Fruit fly (Drosophila melanogaster) whole organism, embryonic: ENCODE measurements around the gene CG42847.

Experiments
- ATbp ChIP-seq: fragments of 200-800 bp; sonication (Bioruptor generic); optimal IDR thresholded peaks from 2 replicates; lab custom pipeline; 2017; ENCODE audit warnings: missing biosample characterization, mild to moderate bottlenecking, missing genetic modification characterization, missing genetic modification reagents
- Antp ChIP-seq: fragments of 200-800 bp; sonication (Bioruptor generic); optimal IDR thresholded peaks from 3 replicates; lab custom pipeline; 2016; ENCODE audit warnings: missing biosample characterization, missing genetic modification characterization
- CG10366 ChIP-seq: fragments of 200-800 bp; sonication (Bioruptor generic); IDR thresholded peaks from 2 replicates; pipeline ENCODE4 v1.3.6; 2022; ENCODE audit warnings: missing biosample characterization, missing genetic modification characterization
- CG12155 ChIP-seq: fragments of 200-800 bp; sonication (Bioruptor generic); optimal IDR thresholded peaks from 3 replicates; lab custom pipeline; 2016; ENCODE audit warnings: missing biosample characterization, missing genetic modification characterization
- CG14014 ChIP-seq: fragments of 200-800 bp; sonication (Bioruptor generic); IDR thresholded peaks from 2 replicates; pipeline ENCODE4 v1.3.6; 2022; ENCODE audit warnings: missing biosample characterization, missing genetic modification characterization
- CG14441 ChIP-seq: fragments of 200-800 bp; sonication (Bioruptor generic); IDR thresholded peaks from 2 replicates; pipeline ENCODE4 v1.3.6; 2022; ENCODE audit warnings: missing biosample characterization, missing genetic modification characterization
- CG15479 ChIP-seq: fragments of 200-800 bp; sonication (Bioruptor generic); optimal IDR thresholded peaks from 3 replicates; lab custom pipeline; 2019; ENCODE audit warnings: missing biosample characterization, mild to moderate bottlenecking, missing genetic modification characterization, moderate library complexity
- CG17359 ChIP-seq: fragments of 200-800 bp; sonication (Bioruptor generic); optimal IDR thresholded peaks from 3 replicates; lab custom pipeline; 2018; ENCODE audit warnings: missing biosample characterization, mild to moderate bottlenecking, missing genetic modification characterization, moderate library complexity
- CG17829 ChIP-seq: fragments of 200-800 bp; optimal IDR thresholded peaks from 2 replicates; lab custom pipeline; 2019; ENCODE audit warnings: missing biosample characterization, mild to moderate bottlenecking, missing genetic modification characterization, moderate library complexity
- CG2120 ChIP-seq: fragments of 200-800 bp; sonication (Bioruptor generic); optimal IDR thresholded peaks from 3 replicates; lab custom pipeline; 2016; ENCODE audit warnings: missing biosample characterization, missing genetic modification characterization
- CG31365 ChIP-seq: fragments of 200-800 bp; sonication (Bioruptor generic); optimal IDR thresholded peaks from 2 replicates; lab custom pipeline; 2018; ENCODE audit warnings: missing biosample characterization, mild to moderate bottlenecking, missing genetic modification characterization
- CG33213 ChIP-seq: fragments of 200-800 bp; sonication (Bioruptor generic); optimal IDR thresholded peaks from 3 replicates; lab custom pipeline; 2016; ENCODE audit warnings: missing biosample characterization, missing genetic modification characterization
- CG4360 ChIP-seq: fragments of 200-800 bp; sonication (Bioruptor generic); IDR thresholded peaks from 2 replicates; pipeline ENCODE4 v1.3.6; 2022; ENCODE audit warnings: missing biosample characterization, missing genetic modification characterization
- CG8281 ChIP-seq: fragments of 200-800 bp; sonication (Bioruptor generic); optimal IDR thresholded peaks from 2 replicates; lab custom pipeline; 2018; ENCODE audit warnings: missing biosample characterization, mild to moderate bottlenecking, missing genetic modification characterization, moderate library complexity
- CG9437 ChIP-seq: fragments of 200-800 bp; sonication (Bioruptor generic); optimal IDR thresholded peaks from 2 replicates; lab custom pipeline; 2018; ENCODE audit warnings: missing biosample characterization, mild to moderate bottlenecking, missing genetic modification characterization
- Chrac-16 ChIP-seq: fragments of 200-800 bp; sonication (Bioruptor generic); optimal IDR thresholded peaks from 3 replicates; lab custom pipeline; 2016; ENCODE audit warnings: missing biosample characterization, missing genetic modification characterization
- Deaf1 ChIP-seq: fragments of 200-800 bp; optimal IDR thresholded peaks from 3 replicates; lab custom pipeline; 2019; ENCODE audit warnings: missing biosample characterization, mild to moderate bottlenecking, missing genetic modification characterization, moderate library complexity
- Drgx ChIP-seq: fragments of 200-800 bp; sonication (Bioruptor generic); IDR thresholded peaks from 2 replicates; pipeline ENCODE4 v1.3.6; 2022; ENCODE audit warnings: missing biosample characterization, missing genetic modification characterization
- HmgD ChIP-seq: fragments of 200-800 bp; sonication (Bioruptor generic); optimal IDR thresholded peaks from 3 replicates; lab custom pipeline; 2016; ENCODE audit warnings: missing biosample characterization, missing genetic modification characterization
- Hmx ChIP-seq: fragments of 200-800 bp; sonication (Bioruptor generic); optimal IDR thresholded peaks from 2 replicates; lab custom pipeline; 2016; ENCODE audit warnings: missing biosample characterization, missing genetic modification characterization
- Hr3 ChIP-seq: fragments of 200-800 bp; sonication (Bioruptor generic); optimal IDR thresholded peaks from 3 replicates; lab custom pipeline; 2016; ENCODE audit warnings: missing biosample characterization, missing genetic modification characterization
- Hr39 ChIP-seq: fragments of >200 bp; optimal IDR thresholded peaks from 2 replicates; lab custom pipeline; 2017
- PHDP ChIP-seq: fragments of 200-800 bp; sonication (Bioruptor generic); optimal IDR thresholded peaks from 3 replicates; lab custom pipeline; 2018; ENCODE audit warnings: missing biosample characterization, mild to moderate bottlenecking, missing genetic modification characterization, moderate library complexity
- Sin3A ChIP-seq: fragments of >200 bp; optimal IDR thresholded peaks from 2 replicates; lab custom pipeline; 2018
- Sox100B ChIP-seq: fragments of 200-800 bp; sonication (Bioruptor generic); optimal IDR thresholded peaks from 3 replicates; lab custom pipeline; 2018; ENCODE audit warnings: missing biosample characterization, mild to moderate bottlenecking, missing genetic modification characterization
- Usf ChIP-seq: fragments of 200-800 bp; sonication (Bioruptor generic); optimal IDR thresholded peaks from 2 replicates; lab custom pipeline; 2017; ENCODE audit warnings: missing genotype, missing biosample characterization, missing genetic modification characterization
- YL-1 ChIP-seq: fragments of 200-800 bp; sonication (Bioruptor generic); optimal IDR thresholded peaks from 3 replicates; lab custom pipeline; 2017; ENCODE audit warnings: missing biosample characterization, mild to moderate bottlenecking, missing genetic modification characterization
- aop ChIP-seq: fragments of 200-800 bp; sonication (Bioruptor generic); IDR thresholded peaks from 2 replicates; pipeline ENCODE4 v1.3.6; 2022; ENCODE audit warnings: missing biosample characterization, missing genetic modification characterization
- ase ChIP-seq: fragments of 200-800 bp; sonication (Bioruptor generic); IDR thresholded peaks from 3 replicates; pipeline ENCODE4 v1.3.6; 2022; ENCODE audit warnings: missing biosample characterization, missing genetic modification characterization
- cad ChIP-seq: fragments of >200 bp; optimal IDR thresholded peaks from 2 replicates; lab custom pipeline; 2017; ENCODE audit warnings: missing biosample characterization, missing genetic modification characterization
- chif ChIP-seq, 2 experiments: fragments of 200-800 bp; sonication (Bioruptor generic); optimal IDR thresholded peaks; 3 replicates each; lab custom pipeline; 2016; ENCODE audit warnings: missing biosample characterization in 2 of 2, missing genetic modification characterization in 2 of 2
- disco-r ChIP-seq: fragments of 200-800 bp; sonication (Bioruptor generic); optimal IDR thresholded peaks from 2 replicates; lab custom pipeline; 2016; ENCODE audit warnings: missing biosample characterization, missing genetic modification characterization
- dmrt99B ChIP-seq: fragments of 200-800 bp; sonication (Bioruptor generic); optimal IDR thresholded peaks from 2 replicates; lab custom pipeline; 2018; ENCODE audit warnings: missing biosample characterization, mild to moderate bottlenecking, missing genetic modification characterization, moderate library complexity
- dysf ChIP-seq: fragments of 200-800 bp; sonication (Bioruptor generic); IDR thresholded peaks from 3 replicates; pipeline ENCODE4 v1.3.6; 2022; ENCODE audit warnings: missing biosample characterization, missing genetic modification characterization
- fd3F ChIP-seq: fragments of 200-800 bp; sonication (Bioruptor generic); optimal IDR thresholded peaks from 2 replicates; lab custom pipeline; 2018; ENCODE audit warnings: missing biosample characterization, mild to moderate bottlenecking, missing genetic modification characterization, moderate library complexity
- gem ChIP-seq: fragments of 200-800 bp; sonication (Bioruptor generic); optimal IDR thresholded peaks from 2 replicates; lab custom pipeline; 2019; ENCODE audit warnings: missing biosample characterization, mild to moderate bottlenecking, missing genetic modification characterization, moderate library complexity
- gro ChIP-seq: fragments of 200-800 bp; sonication (Bioruptor generic); optimal IDR thresholded peaks from 2 replicates; lab custom pipeline; 2016; ENCODE audit warnings: missing biosample characterization, missing genetic modification characterization
- gsb ChIP-seq: fragments of 200-800 bp; sonication (Bioruptor generic); IDR thresholded peaks from 2 replicates; pipeline ENCODE4 v1.3.6; 2022; ENCODE audit warnings: missing biosample characterization, missing genetic modification characterization
- jigr1 ChIP-seq: fragments of 200-800 bp; sonication (Bioruptor generic); IDR thresholded peaks from 3 replicates; pipeline ENCODE4 v1.3.6; 2022; ENCODE audit warnings: missing biosample characterization, missing genetic modification characterization
- ken ChIP-seq: fragments of 200-800 bp; sonication (Bioruptor generic); IDR thresholded peaks from 3 replicates; pipeline ENCODE4 v1.3.6; 2022; ENCODE audit warnings: missing biosample characterization, missing genetic modification characterization
- klu ChIP-seq: fragments of 200-800 bp; sonication (Bioruptor generic); IDR thresholded peaks from 2 replicates; pipeline ENCODE4 v1.3.6; 2022; ENCODE audit warnings: missing biosample characterization, missing genetic modification characterization
- oc ChIP-seq: fragments of 200-800 bp; sonication (Bioruptor generic); optimal IDR thresholded peaks from 2 replicates; lab custom pipeline; 2018; ENCODE audit warnings: missing biosample characterization, mild to moderate bottlenecking, missing genetic modification characterization, moderate library complexity
- psq ChIP-seq: fragments of 200-800 bp; sonication (Bioruptor generic); optimal IDR thresholded peaks from 2 replicates; lab custom pipeline; 2017; ENCODE audit warnings: missing biosample characterization, missing genetic modification characterization
- sisA ChIP-seq: fragments of 200-800 bp; sonication (Bioruptor generic); IDR thresholded peaks from 2 replicates; pipeline ENCODE4 v1.3.6; 2022; ENCODE audit warnings: missing biosample characterization, missing genetic modification characterization
- slp2 ChIP-seq: fragments of 200-800 bp; sonication (Bioruptor generic); optimal IDR thresholded peaks from 2 replicates; lab custom pipeline; 2016; ENCODE audit warnings: missing biosample characterization, missing genetic modification characterization
- sna ChIP-seq: fragments of 200-800 bp; sonication (Bioruptor generic); IDR thresholded peaks from 2 replicates; pipeline ENCODE4 v1.3.6; 2022; ENCODE audit warnings: missing biosample characterization, missing genetic modification characterization; ENCODE audit not compliant: partially characterized antibody
- sob ChIP-seq: fragments of 200-800 bp; sonication (Bioruptor generic); IDR thresholded peaks from 2 replicates; pipeline ENCODE4 v1.3.6; 2022; ENCODE audit warnings: missing biosample characterization, missing genetic modification characterization
- sqz ChIP-seq: fragments of 200-800 bp; sonication (Bioruptor generic); optimal IDR thresholded peaks from 3 replicates; lab custom pipeline; 2018; ENCODE audit warnings: missing biosample characterization, mild to moderate bottlenecking, missing genetic modification characterization
- sug ChIP-seq: fragments of 200-800 bp; optimal IDR thresholded peaks from 2 replicates; lab custom pipeline; 2019; ENCODE audit warnings: missing biosample characterization, mild to moderate bottlenecking, missing genetic modification characterization, moderate library complexity
- vnd ChIP-seq: fragments of 200-800 bp; sonication (Bioruptor generic); IDR thresholded peaks from 3 replicates; pipeline ENCODE4 v1.3.6; 2022; ENCODE audit warnings: missing biosample characterization, missing genetic modification characterization; ENCODE audit not compliant: partially characterized antibody
- wdn ChIP-seq: fragments of 200-800 bp; sonication (Bioruptor generic); IDR thresholded peaks from 2 replicates; pipeline ENCODE4 v1.3.6; 2022; ENCODE audit warnings: missing biosample characterization, missing genetic modification characterization
- wek ChIP-seq: fragments of 200-800 bp; sonication (Bioruptor generic); optimal IDR thresholded peaks from 3 replicates; lab custom pipeline; 2018; ENCODE audit warnings: missing biosample characterization, mild to moderate bottlenecking, missing genetic modification characterization, moderate library complexity

The CG42847 gene

dm6 chr2L:9388013-9388605 lies 39.6 kb upstream of the CG42847 start (continued):
- peak; percentile 83 for TF ChIP-seq Antp
- peak; percentile 6 for TF ChIP-seq CG17829 (tag; lab: Kevin White, UChicago)
- TF ChIP-seq CG8281 (tag; lab: Kevin White, UChicago): peak; percentile 21
- TF ChIP-seq jigr1: no peak
- TF ChIP-seq sug (tag; lab: Kevin White, UChicago): peak; percentile 39
- peak; percentile 66 for TF ChIP-seq dmrt99B (tag; lab: Kevin White, UChicago)
- peak; percentile 59 to 76 for TF ChIP-seq chif (GFP tag; optimal IDR thresholded peaks at IDR 0.05; lab: Kevin White, UChicago)
- TF ChIP-seq ATbp (GFP tag; lab: Kevin White, UChicago): peak; percentile 13
- TF ChIP-seq CG2120 (GFP tag; lab: Kevin White, UChicago): peak; percentile 94
- TF ChIP-seq sqz: no peak
- peak; percentile 92 for TF ChIP-seq Drgx (GFP tag; lab: Robert Waterston, UW)
- no peak for TF ChIP-seq cad
- peak; percentile 78 for TF ChIP-seq gem
- peak; percentile 93 for TF ChIP-seq slp2
- TF ChIP-seq Hr39 (lab: Kevin White, UChicago): no peak
- peak; percentile 69 for TF ChIP-seq PHDP
- TF ChIP-seq klu (GFP tag; lab: Robert Waterston, UW): peak; percentile 44; the same call in 1 of the 2 replicates
- peak; percentile 84 for TF ChIP-seq gro (GFP tag; lab: Kevin White, UChicago)
- no peak for TF ChIP-seq Sin3A (lab: Kevin White, UChicago)
- TF ChIP-seq sob (GFP tag; lab: Robert Waterston, UW): peak; percentile 72
- TF ChIP-seq CG14014 (GFP tag; lab: Robert Waterston, UW): peak; percentile 69
- peak; percentile 66 for TF ChIP-seq fd3F (GFP tag; lab: Kevin White, UChicago)
- TF ChIP-seq Hr3 (GFP tag; lab: Kevin White, UChicago): peak; percentile 59
- peak; percentile 42 for TF ChIP-seq sisA (GFP tag; lab: Robert Waterston, UW)
- no peak for TF ChIP-seq CG4360 (GFP tag; lab: Robert Waterston, UW)
- TF ChIP-seq ase (GFP tag; lab: Robert Waterston, UW): 0 out of 3 replicates have a peak, but pooled peaks have one; percentile 27
- peak; percentile 60 for TF ChIP-seq Usf
- TF ChIP-seq CG12155 (GFP tag; lab: Kevin White, UChicago): peak; percentile 81
- peak; percentile 58 for TF ChIP-seq CG10366 (GFP tag; lab: Robert Waterston, UW)
- peak; percentile 69 for TF ChIP-seq gsb (GFP tag; lab: Robert Waterston, UW)
- TF ChIP-seq CG14441: peak; percentile 75
- TF ChIP-seq CG31365: peak; percentile 48
- TF ChIP-seq wek (GFP tag; lab: Kevin White, UChicago): no peak
- peak; percentile 30 for TF ChIP-seq CG33213 (GFP tag; lab: Kevin White, UChicago)
- peak; percentile 45; the same call in 1 of the 2 replicates for TF ChIP-seq aop (GFP tag; lab: Robert Waterston, UW)
- TF ChIP-seq CG17359 (tag; lab: Kevin White, UChicago): peak; percentile 43
- TF ChIP-seq oc (tag; lab: Kevin White, UChicago): peak; percentile 23
- no peak for TF ChIP-seq HmgD (GFP tag; lab: Kevin White, UChicago)
- TF ChIP-seq Hmx (GFP tag; lab: Kevin White, UChicago): peak; percentile 44
- TF ChIP-seq Chrac-16 (GFP tag; lab: Kevin White, UChicago): peak; percentile 63
- TF ChIP-seq YL-1 (GFP tag; lab: Kevin White, UChicago): no peak
- TF ChIP-seq CG9437: peak; percentile 5
- peak; percentile 87 for TF ChIP-seq dysf (GFP tag; lab: Robert Waterston, UW)
- peak; percentile 69 for TF ChIP-seq disco-r (GFP tag; lab: Kevin White, UChicago)
- peak; percentile 69 for TF ChIP-seq wdn (GFP tag; lab: Robert Waterston, UW)
- TF ChIP-seq ken: 0 out of 3 replicates have a peak, but pooled peaks have one; percentile 54
- TF ChIP-seq CG15479 (GFP tag; lab: Kevin White, UChicago): peak; percentile 32
- peak; percentile 28 for TF ChIP-seq psq
- no peak for TF ChIP-seq sna (GFP tag; lab: Robert Waterston, UW)
- TF ChIP-seq vnd (GFP tag; lab: Robert Waterston, UW): no peak
- peak; percentile 10 for TF ChIP-seq Deaf1 (tag; lab: Kevin White, UChicago)
- TF ChIP-seq Sox100B (GFP tag; lab: Kevin White, UChicago): peak; percentile 2
